Worm (Caenorhabditis elegans): Measurements from ENCODE around the gene T10D4.7.

DNA sequence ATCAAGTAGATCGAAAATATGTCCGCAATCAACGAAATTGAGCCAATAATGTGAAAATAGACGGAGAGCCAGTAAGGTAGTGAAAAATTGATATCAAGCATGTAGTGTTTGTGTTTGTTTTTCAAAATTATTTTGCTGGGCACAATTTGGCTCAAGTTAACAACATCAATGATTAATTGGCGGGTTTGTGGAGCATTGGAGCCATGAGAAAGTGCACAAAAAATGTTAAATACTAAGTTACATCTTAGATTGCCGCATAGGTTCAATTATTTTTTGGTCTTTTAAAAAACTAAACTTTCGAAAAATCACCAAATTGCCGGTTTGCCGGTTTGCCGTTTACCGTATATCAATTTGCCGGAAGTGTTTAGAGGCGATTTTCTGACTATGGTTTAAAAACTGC, 20.2 kb downstream of the T10D4.7 start, which contains the start of gene sri-54:
- TF ChIP-seq dao-5 (tag; optimal IDR thresholded peaks at IDR 0.05): no peak
- TF ChIP-seq him-1 (tag; optimal IDR thresholded peaks at IDR 0.05): no peak

All from whole organism, L4/young adult.